Fruit fly (Drosophila melanogaster) whole organism, adult: ENCODE data around the gene CG14089.

Experiments
- CG12768 ChIP-seq: fragments of 200-800 bp; sonication (Bioruptor generic); optimal IDR thresholded peaks from 2 replicates; lab custom pipeline; 2017; ENCODE audit warnings: missing biosample characterization, missing genetic modification characterization, mild to moderate bottlenecking, moderate library complexity, missing genetic modification reagents
- CG14711 ChIP-seq: fragments of 200-800 bp; sonication (Bioruptor generic); optimal IDR thresholded peaks from 2 replicates; lab custom pipeline; 2018; ENCODE audit warnings: missing biosample characterization, mild to moderate bottlenecking, missing genetic modification characterization, moderate library complexity
- CG1620 ChIP-seq: fragments of 200-800 bp; sonication (Bioruptor generic); optimal IDR thresholded peaks from 2 replicates; lab custom pipeline; 2016; ENCODE audit warnings: missing biosample characterization, missing genetic modification characterization
- CG7045 ChIP-seq: fragments of 200-800 bp; sonication (Bioruptor generic); optimal IDR thresholded peaks from 2 replicates; lab custom pipeline; 2017; ENCODE audit warnings: missing biosample characterization, mild to moderate bottlenecking, missing genetic modification characterization
- CG7101 ChIP-seq: fragments of 200-800 bp; sonication (Bioruptor generic); optimal IDR thresholded peaks from 2 replicates; lab custom pipeline; 2018; ENCODE audit warnings: missing biosample characterization, mild to moderate bottlenecking, missing genetic modification characterization, moderate library complexity
- Clk ChIP-seq: fragments of 200-800 bp; sonication (Bioruptor generic); optimal IDR thresholded peaks from 2 replicates; lab custom pipeline; 2017; ENCODE audit warnings: missing biosample characterization, missing genetic modification characterization
- Hr96 ChIP-seq: fragments of 200-800 bp; sonication (Bioruptor generic); optimal IDR thresholded peaks from 2 replicates; lab custom pipeline; 2016; ENCODE audit warnings: missing biosample characterization, missing genetic modification characterization
- bab1 ChIP-seq: fragments of 200-800 bp; sonication (Bioruptor generic); optimal IDR thresholded peaks from 3 replicates; lab custom pipeline; 2019; ENCODE audit warnings: missing biosample characterization, mild to moderate bottlenecking, missing genetic modification characterization, moderate library complexity
- cnc ChIP-seq, 2 experiments: fragments of >200 bp; optimal IDR thresholded peaks; 2 replicates each; lab custom pipeline; 2017
- kay ChIP-seq: fragments of 200-800 bp; sonication (Bioruptor generic); peaks from one replicate; lab custom pipeline; 2016; ENCODE audit warnings: missing biosample characterization, missing genetic modification characterization, borderline replicate concordance
- ovo ChIP-seq: fragments of 200-800 bp; sonication (Bioruptor generic); optimal IDR thresholded peaks from 2 replicates; lab custom pipeline; 2016; ENCODE audit warnings: missing biosample characterization, missing genetic modification characterization
- pad ChIP-seq: fragments of 200-800 bp; sonication (Bioruptor generic); optimal IDR thresholded peaks from 3 replicates; lab custom pipeline; 2017; ENCODE audit warnings: missing biosample characterization, missing genetic modification characterization, mild to moderate bottlenecking, moderate library complexity, missing genetic modification reagents
- tj ChIP-seq: fragments of 200-800 bp; sonication (Bioruptor generic); optimal IDR thresholded peaks from 3 replicates; lab custom pipeline; 2017; ENCODE audit warnings: missing biosample characterization, mild to moderate bottlenecking, missing genetic modification characterization, moderate library complexity
- toe ChIP-seq: fragments of 200-800 bp; sonication (Bioruptor generic); optimal IDR thresholded peaks from 2 replicates; lab custom pipeline; 2016; ENCODE audit warnings: missing biosample characterization, missing genetic modification characterization

dm6 chr3L:19288395-19288969 is 7.9 kb upstream of the CG14089 start:
- TF ChIP-seq toe (GFP tag; lab: Kevin White, UChicago) (no peak), kay (GFP tag; lab: Kevin White, UChicago) (no peak), CG14711 (tag; lab: Kevin White, UChicago) (no peak), Clk (no peak), CG1620 (GFP tag; lab: Kevin White, UChicago) (no peak), bab1 (GFP tag; lab: Kevin White, UChicago) (no peak), Hr96 (GFP tag; lab: Kevin White, UChicago) (no peak), cnc (optimal IDR thresholded peaks at IDR 0.05; lab: Kevin White, UChicago) (no peak), pad (GFP tag; lab: Kevin White, UChicago) (no peak), CG12768 (GFP tag; lab: Kevin White, UChicago) (no peak), CG7101 (tag; lab: Kevin White, UChicago) (no peak), CG7045 (GFP tag; lab: Kevin White, UChicago) (no peak), ovo (GFP tag; lab: Kevin White, UChicago) (no peak), tj (no peak)
